Fruit fly (Drosophila melanogaster) whole organism, adult: ENCODE data around the gene mRpL32.

Source experiments
- CG11617 ChIP-seq: fragments of 200-800 bp; sonication (Bioruptor generic); optimal IDR thresholded peaks from 2 replicates; lab custom pipeline; 2017; ENCODE audit warnings: mild to moderate bottlenecking, missing biosample characterization, missing genetic modification reagents, missing genetic modification characterization
- CG7101 ChIP-seq: fragments of 200-800 bp; sonication (Bioruptor generic); optimal IDR thresholded peaks from 2 replicates; lab custom pipeline; 2018; ENCODE audit warnings: missing biosample characterization, mild to moderate bottlenecking, missing genetic modification characterization, moderate library complexity
- Hr96 ChIP-seq: fragments of 200-800 bp; sonication (Bioruptor generic); optimal IDR thresholded peaks from 2 replicates; lab custom pipeline; 2016; ENCODE audit warnings: missing biosample characterization, missing genetic modification characterization
- tj ChIP-seq: fragments of 200-800 bp; sonication (Bioruptor generic); optimal IDR thresholded peaks from 3 replicates; lab custom pipeline; 2017; ENCODE audit warnings: missing biosample characterization, mild to moderate bottlenecking, missing genetic modification characterization, moderate library complexity

DNA sequence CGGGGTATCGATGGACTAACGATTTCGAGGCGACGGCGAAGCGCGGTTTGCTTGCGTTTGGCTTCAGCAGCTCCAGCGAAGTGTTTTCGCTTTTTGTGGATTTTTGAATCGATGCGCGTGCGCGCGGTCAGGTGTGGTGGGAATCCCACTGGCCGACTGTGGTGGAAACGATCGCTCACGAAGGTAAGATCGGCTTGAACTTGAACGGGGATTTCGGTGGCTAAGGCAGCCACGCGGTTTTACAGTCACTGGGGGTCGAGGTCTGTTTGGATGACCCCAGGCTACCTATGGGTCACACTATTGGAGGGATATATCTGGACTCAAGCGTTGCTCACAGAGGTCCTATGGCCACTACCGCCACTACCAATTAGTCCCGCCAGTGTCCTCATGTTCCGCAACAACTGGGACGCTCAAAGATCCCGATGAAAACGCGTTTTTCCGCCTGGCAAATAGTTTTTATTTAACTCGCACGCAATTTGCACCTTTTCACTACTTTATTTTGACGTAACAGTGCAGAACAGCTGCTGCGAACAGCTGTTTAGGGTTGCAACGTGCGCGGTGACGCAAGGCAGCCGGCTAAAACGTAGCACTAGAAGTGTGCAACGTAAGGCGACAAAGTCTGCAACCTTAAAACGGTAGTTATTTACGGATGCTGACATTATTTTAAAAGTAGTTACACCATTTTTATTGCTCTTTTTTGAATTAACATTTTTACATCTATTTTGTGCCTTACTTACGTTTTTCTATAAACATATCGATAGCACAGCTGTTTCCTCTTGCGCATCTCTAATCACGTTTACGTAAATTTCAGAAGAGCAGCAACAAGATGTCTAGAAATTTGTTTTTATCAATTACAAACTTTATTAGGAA, at the start of gene mRpL32, which contains the start of gene qless:
- TF ChIP-seq CG11617 (GFP tag; lab: Kevin White, UChicago) (peak; percentile 37), Hr96 (GFP tag; lab: Kevin White, UChicago) (peak; percentile 48), tj (peak; percentile 27), CG7101 (tag; lab: Kevin White, UChicago) (peak; percentile 57)
